Worm (Caenorhabditis elegans): ENCODE results near the gene Y57G11C.1131.
A peak's percentile ranks its signal among the peaks of the same experiment; 100 is the strongest.

Gene Y57G11C.1131

ce11 chrIV:14891996-14892395, 40.8 kb upstream of the Y57G11C.1131 start:
- TF ChIP-seq hlh-17 (GFP tag; optimal IDR thresholded peaks at IDR 0.05; ENCODE audit: borderline replicate concordance) (no peak), ets-5 (GFP tag; IDR thresholded peaks at IDR 0.05) (no peak), dpl-1 (GFP tag; optimal IDR thresholded peaks at IDR 0.05) (no peak), lin-13 (GFP tag; optimal IDR thresholded peaks at IDR 0.05) (no peak), unc-98 (GFP tag; IDR thresholded peaks at IDR 0.05) (no peak), grh-1 (GFP tag; IDR thresholded peaks at IDR 0.05) (no peak), hlh-4 (tag; optimal IDR thresholded peaks at IDR 0.05) (no peak), ceh-82 (tag; optimal IDR thresholded peaks at IDR 0.05) (no peak), sptf-1 (tag; optimal IDR thresholded peaks at IDR 0.05) (no peak), ceh-63 (GFP tag; optimal IDR thresholded peaks at IDR 0.05) (no peak), lin-39 (tag; optimal IDR thresholded peaks at IDR 0.05) (no peak), lin-15B (tag; optimal IDR thresholded peaks at IDR 0.05) (no peak), mef-2 (tag; optimal IDR thresholded peaks at IDR 0.05) (no peak), nhr-84 (tag; optimal IDR thresholded peaks at IDR 0.05) (no peak), C16A3.4 (tag; optimal IDR thresholded peaks at IDR 0.05) (no peak), aha-1 (tag; optimal IDR thresholded peaks at IDR 0.05) (no peak), F16B12.6 (tag; optimal IDR thresholded peaks at IDR 0.05) (no peak), Y116A8C.19 (tag; optimal IDR thresholded peaks at IDR 0.05; ENCODE audit: borderline replicate concordance) (no peak)

ce11 chrIV:14894339-14894738, 38.4 kb upstream of the Y57G11C.1131 start:
- TF ChIP-seq nhr-237 (tag; optimal IDR thresholded peaks at IDR 0.05) (no peak), lin-35 (GFP tag; optimal IDR thresholded peaks at IDR 0.05) (no peak), mep-1 (tag; optimal IDR thresholded peaks at IDR 0.05) (no peak), snpc-4 (tag; optimal IDR thresholded peaks at IDR 0.05) (no peak), sptf-1 (tag; optimal IDR thresholded peaks at IDR 0.05) (no peak), lir-3 (tag; optimal IDR thresholded peaks at IDR 0.05; ENCODE audit: poor library complexity) (no peak), ceh-63 (GFP tag; optimal IDR thresholded peaks at IDR 0.05) (no peak), mef-2 (tag; optimal IDR thresholded peaks at IDR 0.05) (no peak), nhr-19 (GFP tag; conservative IDR thresholded peaks at IDR 0.05) (no peak), isw-1 (GFP tag; IDR thresholded peaks at IDR 0.05) (no peak), ama-1 (optimal IDR thresholded peaks at IDR 0.05) (no peak), nhr-47 (tag; optimal IDR thresholded peaks at IDR 0.05) (no peak), fkh-10 (GFP tag; optimal IDR thresholded peaks at IDR 0.05) (no peak), lin-14 (GFP tag; optimal IDR thresholded peaks at IDR 0.05) (no peak), hlh-17 (GFP tag; optimal IDR thresholded peaks at IDR 0.05; ENCODE audit: borderline replicate concordance) (no peak), Y116A8C.19 (tag; optimal IDR thresholded peaks at IDR 0.05; ENCODE audit: borderline replicate concordance) (no peak), fkh-8 (tag; optimal IDR thresholded peaks at IDR 0.05) (no peak), nhr-76 (tag; optimal IDR thresholded peaks at IDR 0.05) (no peak)

- TF ChIP-seq ceh-8 (GFP tag; optimal IDR thresholded peaks at IDR 0.05) (no peak), dsc-1 (tag; optimal IDR thresholded peaks at IDR 0.05) (no peak), elt-3 (tag; optimal IDR thresholded peaks at IDR 0.05) (no peak), lin-39 (tag; optimal IDR thresholded peaks at IDR 0.05) (no peak), ces-1 (GFP tag; optimal IDR thresholded peaks at IDR 0.05) (no peak), nhr-237 (tag; optimal IDR thresholded peaks at IDR 0.05) (no peak), nhr-12 (tag; optimal IDR thresholded peaks at IDR 0.05) (no peak), nhr-84 (tag; optimal IDR thresholded peaks at IDR 0.05) (no peak), unc-130 (tag; optimal IDR thresholded peaks at IDR 0.05) (no peak), lin-35 (GFP tag; optimal IDR thresholded peaks at IDR 0.05) (no peak), dpl-1 (GFP tag; optimal IDR thresholded peaks at IDR 0.05) (no peak), efl-1 (optimal IDR thresholded peaks at IDR 0.05) (no peak), efl-1 (GFP tag; optimal IDR thresholded peaks at IDR 0.05 in 1 of 2) (peak in 1 of 2 experiments; percentile 83), ceh-88 (GFP tag; IDR thresholded peaks at IDR 0.05) (no peak), nhr-85 (tag) (peak; percentile 63), hlh-17 (GFP tag; optimal IDR thresholded peaks at IDR 0.05; ENCODE audit: borderline replicate concordance) (peak; percentile 6), alr-1 (tag; optimal IDR thresholded peaks at IDR 0.05; ENCODE audit: borderline replicate concordance) (no peak), snpc-4 (tag; optimal IDR thresholded peaks at IDR 0.05) (no peak), grh-1 (GFP tag; IDR thresholded peaks at IDR 0.05) (no peak)
These were observed 29.6 kb upstream of the Y57G11C.1131 start for ce11 chrIV:14903188-14903587.

All from whole organism, L1 larva.